Worm (Caenorhabditis elegans): ENCODE results near the gene mrpl-2.
A peak's percentile ranks its signal among the peaks of the same experiment; 100 is the strongest.

DNA sequence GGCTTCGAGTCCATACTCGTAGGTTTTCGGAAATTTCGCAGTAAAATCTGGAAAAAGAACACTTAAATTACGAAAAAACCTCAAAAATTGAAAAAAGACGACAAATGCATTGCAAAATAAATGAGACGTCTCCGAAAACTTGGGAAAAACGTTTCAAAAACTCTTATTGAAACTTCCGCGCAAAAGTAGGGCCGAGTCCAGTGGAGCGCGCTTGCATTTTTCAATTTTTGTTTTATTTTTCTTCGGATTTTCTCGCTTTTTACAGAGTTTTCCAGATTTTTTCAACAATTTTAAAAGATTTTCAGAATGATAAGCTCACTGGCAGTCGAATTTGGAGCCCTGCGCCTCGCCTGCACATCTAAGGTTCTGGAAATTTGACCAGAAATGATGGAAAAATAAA, at the start of gene mrpl-2:
- TF ChIP-seq nhr-25 (tag; optimal IDR thresholded peaks at IDR 0.05; ENCODE audit: borderline replicate concordance, insufficient read depth), result no peak
- no peak for TF ChIP-seq ctbp-1 (GFP tag; IDR thresholded peaks at IDR 0.05)
- TF ChIP-seq ZK546.5 (tag; optimal IDR thresholded peaks at IDR 0.05), result no peak
- TF ChIP-seq Y48G9A.11 (GFP tag; IDR thresholded peaks at IDR 0.05), result no peak
- no peak for TF ChIP-seq hmg-1.1 (GFP tag; IDR thresholded peaks at IDR 0.05)
- no peak for TF ChIP-seq zag-1 (tag; optimal IDR thresholded peaks at IDR 0.05)
- TF ChIP-seq mdl-1 (tag; optimal IDR thresholded peaks at IDR 0.05), result no peak
- TF ChIP-seq lin-38 (GFP tag; IDR thresholded peaks at IDR 0.05), result peak; percentile 90
- no peak for TF ChIP-seq arid-1 (GFP tag; conservative IDR thresholded peaks at IDR 0.05)
- no peak for TF ChIP-seq lin-13 (GFP tag; optimal IDR thresholded peaks at IDR 0.05)
- TF ChIP-seq egl-27 (tag; optimal IDR thresholded peaks at IDR 0.05), result no peak
- TF ChIP-seq pqm-1 (tag; optimal IDR thresholded peaks at IDR 0.05), result no peak
- no peak for TF ChIP-seq unc-39 (tag; optimal IDR thresholded peaks at IDR 0.05)
- TF ChIP-seq cey-2 (tag; optimal IDR thresholded peaks at IDR 0.05; ENCODE audit: borderline replicate concordance, insufficient read depth), result no peak

Data from whole organism, L4 larva.